Fruit fly (Drosophila melanogaster) whole organism, embryonic: ENCODE measurements around the gene CG43136.

Experiments
- Bgb ChIP-seq: fragments of 200-800 bp; sonication (Bioruptor generic); IDR thresholded peaks from 2 replicates; pipeline ENCODE4 v1.3.6; 2022; ENCODE audit warnings: missing biosample characterization, missing genetic modification characterization; ENCODE audit not compliant: partially characterized antibody
- Blimp-1 ChIP-seq: fragments of 200-800 bp; sonication (Bioruptor generic); optimal IDR thresholded peaks from 3 replicates; lab custom pipeline; 2018; ENCODE audit warnings: missing biosample characterization, missing genetic modification characterization, mild to moderate bottlenecking, moderate library complexity, missing genetic modification reagents
- CG11093 ChIP-seq: fragments of 200-800 bp; sonication (Bioruptor generic); IDR thresholded peaks from 3 replicates; pipeline ENCODE4 v1.3.6; 2022; ENCODE audit warnings: missing biosample characterization, missing genetic modification characterization
- CG15479 ChIP-seq: fragments of 200-800 bp; sonication (Bioruptor generic); optimal IDR thresholded peaks from 3 replicates; lab custom pipeline; 2019; ENCODE audit warnings: missing biosample characterization, mild to moderate bottlenecking, missing genetic modification characterization, moderate library complexity
- CG1603 ChIP-seq: fragments of 200-800 bp; sonication (Bioruptor generic); optimal IDR thresholded peaks from 2 replicates; lab custom pipeline; 2019; ENCODE audit warnings: missing biosample characterization, mild to moderate bottlenecking, missing genetic modification characterization, moderate library complexity
- CG1647 ChIP-seq: fragments of 200-800 bp; sonication (Bioruptor generic); optimal IDR thresholded peaks from 3 replicates; lab custom pipeline; 2016; ENCODE audit warnings: missing biosample characterization, missing genetic modification characterization
- CG17186 ChIP-seq: fragments of 200-800 bp; sonication (Bioruptor generic); optimal IDR thresholded peaks from 3 replicates; lab custom pipeline; 2017; ENCODE audit warnings: missing biosample characterization, missing genetic modification reagents, missing genetic modification characterization
- CG17612 ChIP-seq: fragments of 200-800 bp; sonication (Bioruptor generic); IDR thresholded peaks from 2 replicates; pipeline ENCODE4 v1.3.6; 2022; ENCODE audit warnings: missing biosample characterization, missing genetic modification characterization
- CG2712 ChIP-seq: fragments of 200-800 bp; optimal IDR thresholded peaks from 3 replicates; lab custom pipeline; 2019; ENCODE audit warnings: missing biosample characterization, mild to moderate bottlenecking, missing genetic modification characterization, moderate library complexity
- CG30020 ChIP-seq: fragments of 200-800 bp; optimal IDR thresholded peaks from 2 replicates; lab custom pipeline; 2019; ENCODE audit warnings: missing biosample characterization, mild to moderate bottlenecking, missing genetic modification characterization, moderate library complexity
- CG31224 ChIP-seq: fragments of 200-800 bp; sonication (Bioruptor generic); IDR thresholded peaks from 2 replicates; pipeline ENCODE4 v1.3.6; 2022; ENCODE audit warnings: missing biosample characterization, missing genetic modification characterization
- CG3838 ChIP-seq: fragments of 200-800 bp; sonication (Bioruptor generic); optimal IDR thresholded peaks from 3 replicates; lab custom pipeline; 2016; ENCODE audit warnings: missing biosample characterization, missing genetic modification characterization
- CG6683 ChIP-seq: fragments of 200-800 bp; sonication (Bioruptor generic); optimal IDR thresholded peaks from 2 replicates; lab custom pipeline; 2017; ENCODE audit warnings: missing biosample characterization, mild to moderate bottlenecking, missing genetic modification characterization, missing genetic modification reagents
- CG6854 ChIP-seq: fragments of 200-800 bp; sonication (Bioruptor generic); optimal IDR thresholded peaks from 3 replicates; lab custom pipeline; 2017; ENCODE audit warnings: missing biosample characterization, mild to moderate bottlenecking, missing genetic modification characterization
- CHES-1-like ChIP-seq: fragments of 200-800 bp; sonication (Bioruptor generic); optimal IDR thresholded peaks from 2 replicates; lab custom pipeline; 2016; ENCODE audit warnings: missing biosample characterization, missing genetic modification characterization
- D ChIP-seq, 2 experiments: fragments of 200-800 bp in 1 of 2; fragments of >200 bp in 1 of 2; sonication (Bioruptor generic) in 1 of 2; optimal IDR thresholded peaks; 2 replicates in 1 of 2; 3 replicates in 1 of 2; lab custom pipeline; 2017; ENCODE audit warnings: mild to moderate bottlenecking in 1 of 2, missing biosample characterization in 1 of 2, missing genetic modification characterization in 1 of 2, missing genetic modification reagents in 1 of 2
- Eip74EF ChIP-seq, 2 experiments: fragments of 200-800 bp in 1 of 2; fragments of >200 bp in 1 of 2; sonication (Bioruptor generic) in 1 of 2; optimal IDR thresholded peaks; 2 replicates each; lab custom pipeline; 2017 to 2019; ENCODE audit warnings: missing biosample characterization in 2 of 2, missing genetic modification characterization in 2 of 2, mild to moderate bottlenecking in 1 of 2, moderate library complexity in 1 of 2
- Ets65A ChIP-seq: fragments of 200-800 bp; sonication (Bioruptor generic); peaks from one replicate; lab custom pipeline; 2016; ENCODE audit warnings: missing biosample characterization, missing genetic modification characterization
- Fer2 ChIP-seq: fragments of 200-800 bp; sonication (Bioruptor generic); optimal IDR thresholded peaks from 2 replicates; lab custom pipeline; 2018; ENCODE audit warnings: missing biosample characterization, mild to moderate bottlenecking, missing genetic modification characterization, moderate library complexity
- Pdp1 ChIP-seq, 2 experiments: fragments of 200-800 bp; sonication (Bioruptor generic); optimal IDR thresholded peaks; 3 replicates each; lab custom pipeline; 2016; ENCODE audit warnings: missing biosample characterization in 2 of 2, missing genetic modification characterization in 2 of 2, mild to moderate bottlenecking in 1 of 2, moderate library complexity in 1 of 2
- Ptx1 ChIP-seq: fragments of 200-800 bp; sonication (Bioruptor generic); IDR thresholded peaks from 2 replicates; pipeline ENCODE4 v1.3.6; 2022; ENCODE audit warnings: missing biosample characterization, missing genetic modification characterization
- Rx ChIP-seq: fragments of 200-800 bp; sonication (Bioruptor generic); IDR thresholded peaks from 2 replicates; pipeline ENCODE4 v1.3.6; 2022; ENCODE audit warnings: missing biosample characterization, missing genetic modification characterization
- Six4 ChIP-seq: fragments of 200-800 bp; sonication (Bioruptor generic); optimal IDR thresholded peaks from 2 replicates; lab custom pipeline; 2016; ENCODE audit warnings: missing biosample characterization, missing genetic modification characterization
- Usf ChIP-seq: fragments of 200-800 bp; sonication (Bioruptor generic); optimal IDR thresholded peaks from 2 replicates; lab custom pipeline; 2017; ENCODE audit warnings: missing genotype, missing biosample characterization, missing genetic modification characterization
- ab ChIP-seq: fragments of 200-800 bp; sonication (Bioruptor generic); optimal IDR thresholded peaks from 2 replicates; lab custom pipeline; 2016; ENCODE audit warnings: missing biosample characterization, missing genetic modification characterization
- ato ChIP-seq: fragments of 200-800 bp; sonication (Bioruptor generic); IDR thresholded peaks from 2 replicates; pipeline ENCODE4 v1.3.6; 2022; ENCODE audit warnings: missing biosample characterization, missing genetic modification characterization; ENCODE audit not compliant: partially characterized antibody
- bbx ChIP-seq: fragments of 200-800 bp; sonication (Bioruptor generic); IDR thresholded peaks from 2 replicates; pipeline ENCODE4 v1.3.6; 2022; ENCODE audit warnings: missing biosample characterization, missing genetic modification characterization; ENCODE audit not compliant: partially characterized antibody
- bcd ChIP-seq: fragments of 200-800 bp; sonication (Bioruptor generic); optimal IDR thresholded peaks from 2 replicates; lab custom pipeline; 2017; ENCODE audit warnings: missing biosample characterization, mild to moderate bottlenecking, missing genetic modification characterization
- cg ChIP-seq: fragments of 200-800 bp; sonication (Bioruptor generic); optimal IDR thresholded peaks from 3 replicates; lab custom pipeline; 2019; ENCODE audit warnings: missing biosample characterization, mild to moderate bottlenecking, missing genetic modification characterization, moderate library complexity
- dimm ChIP-seq: fragments of 200-800 bp; sonication (Bioruptor generic); IDR thresholded peaks from 2 replicates; pipeline ENCODE4 v1.3.6; 2022; ENCODE audit warnings: missing biosample characterization, missing genetic modification characterization
- fru ChIP-seq: fragments of >200 bp; optimal IDR thresholded peaks from 2 replicates; lab custom pipeline; 2017
- gfzf ChIP-seq: fragments of 200-800 bp; sonication (Bioruptor generic); optimal IDR thresholded peaks from 2 replicates; lab custom pipeline; 2016; ENCODE audit warnings: missing biosample characterization, mild to moderate bottlenecking, missing genetic modification characterization, moderate library complexity
- gro ChIP-seq: fragments of 200-800 bp; sonication (Bioruptor generic); optimal IDR thresholded peaks from 2 replicates; lab custom pipeline; 2016; ENCODE audit warnings: missing biosample characterization, missing genetic modification characterization
- hbn ChIP-seq: fragments of 200-800 bp; sonication (Bioruptor generic); IDR thresholded peaks from 2 replicates; pipeline ENCODE4 v1.3.6; 2022; ENCODE audit warnings: missing biosample characterization, missing genetic modification characterization; ENCODE audit not compliant: partially characterized antibody
- hkb ChIP-seq, 2 experiments: fragments of 200-800 bp in 1 of 2; fragments of >200 bp in 1 of 2; sonication (Bioruptor generic) in 1 of 2; IDR thresholded peaks in 1 of 2; optimal IDR thresholded peaks in 1 of 2; 2 replicates each; pipeline versions ENCODE4 v1.3.6 to Lab custom; 2017 to 2022; ENCODE audit warnings: missing biosample characterization in 1 of 2, missing genetic modification characterization in 1 of 2
- mam ChIP-seq: fragments of 200-800 bp; sonication (Bioruptor generic); optimal IDR thresholded peaks from 3 replicates; lab custom pipeline; 2016; ENCODE audit warnings: missing biosample characterization, missing genetic modification characterization
- nom ChIP-seq: fragments of 200-800 bp; sonication (Bioruptor generic); optimal IDR thresholded peaks from 2 replicates; lab custom pipeline; 2017; ENCODE audit warnings: missing biosample characterization, missing genetic modification characterization, mild to moderate bottlenecking, moderate library complexity, missing genetic modification reagents
- sc ChIP-seq, 3 experiments: fragments of >200 bp in 2 of 3; fragments of 200-800 bp in 1 of 3; sonication (Bioruptor generic) in 1 of 3; optimal IDR thresholded peaks; 2 replicates in 2 of 3; 3 replicates in 1 of 3; lab custom pipeline; 2017; ENCODE audit warnings: mild to moderate bottlenecking in 1 of 3, missing biosample characterization in 1 of 3, missing genetic modification characterization in 1 of 3, missing genetic modification reagents in 1 of 3
- sens-2 ChIP-seq: fragments of 200-800 bp; sonication (Bioruptor generic); IDR thresholded peaks from 2 replicates; pipeline ENCODE4 v1.3.6; 2022; ENCODE audit warnings: missing biosample characterization, missing genetic modification characterization
- shn ChIP-seq: fragments of 200-800 bp; sonication (Bioruptor generic); optimal IDR thresholded peaks from 3 replicates; lab custom pipeline; 2016; ENCODE audit warnings: missing biosample characterization, missing genetic modification characterization
- sqz ChIP-seq: fragments of 200-800 bp; sonication (Bioruptor generic); optimal IDR thresholded peaks from 3 replicates; lab custom pipeline; 2018; ENCODE audit warnings: missing biosample characterization, mild to moderate bottlenecking, missing genetic modification characterization
- trem ChIP-seq: fragments of 200-800 bp; optimal IDR thresholded peaks from 3 replicates; lab custom pipeline; 2019; ENCODE audit warnings: missing biosample characterization, mild to moderate bottlenecking, missing genetic modification characterization, moderate library complexity
- tx ChIP-seq: fragments of 200-800 bp; sonication (Bioruptor generic); optimal IDR thresholded peaks from 2 replicates; lab custom pipeline; 2016; ENCODE audit warnings: missing biosample characterization, missing genetic modification characterization
- unc-4 ChIP-seq: fragments of 200-800 bp; sonication (Bioruptor generic); IDR thresholded peaks from 2 replicates; pipeline ENCODE4 v1.3.6; 2022; ENCODE audit warnings: missing biosample characterization, missing genetic modification characterization; ENCODE audit not compliant: partially characterized antibody
- usp ChIP-seq: fragments of >200 bp; optimal IDR thresholded peaks from 2 replicates; lab custom pipeline; 2017; ENCODE audit warnings: missing biosample characterization, missing genetic modification characterization
- vnd ChIP-seq: fragments of 200-800 bp; sonication (Bioruptor generic); IDR thresholded peaks from 3 replicates; pipeline ENCODE4 v1.3.6; 2022; ENCODE audit warnings: missing biosample characterization, missing genetic modification characterization; ENCODE audit not compliant: partially characterized antibody
- wor ChIP-seq: fragments of 200-800 bp; sonication (Bioruptor generic); IDR thresholded peaks from 2 replicates; pipeline ENCODE4 v1.3.6; 2022; ENCODE audit warnings: missing biosample characterization, missing genetic modification characterization
- zen ChIP-seq: fragments of 200-800 bp; sonication (Bioruptor generic); optimal IDR thresholded peaks from 3 replicates; lab custom pipeline; 2018; ENCODE audit warnings: missing biosample characterization, mild to moderate bottlenecking, missing genetic modification characterization, moderate library complexity
- zf30C ChIP-seq: fragments of 200-800 bp; sonication (Bioruptor generic); optimal IDR thresholded peaks from 3 replicates; lab custom pipeline; 2018; ENCODE audit warnings: missing biosample characterization, mild to moderate bottlenecking, missing genetic modification characterization
- zfh1 ChIP-seq: fragments of 200-800 bp; sonication (Bioruptor generic); IDR thresholded peaks from 3 replicates; pipeline ENCODE4 v1.3.6; 2022; ENCODE audit warnings: missing biosample characterization, missing genetic modification characterization

CG43136 gene

DNA sequence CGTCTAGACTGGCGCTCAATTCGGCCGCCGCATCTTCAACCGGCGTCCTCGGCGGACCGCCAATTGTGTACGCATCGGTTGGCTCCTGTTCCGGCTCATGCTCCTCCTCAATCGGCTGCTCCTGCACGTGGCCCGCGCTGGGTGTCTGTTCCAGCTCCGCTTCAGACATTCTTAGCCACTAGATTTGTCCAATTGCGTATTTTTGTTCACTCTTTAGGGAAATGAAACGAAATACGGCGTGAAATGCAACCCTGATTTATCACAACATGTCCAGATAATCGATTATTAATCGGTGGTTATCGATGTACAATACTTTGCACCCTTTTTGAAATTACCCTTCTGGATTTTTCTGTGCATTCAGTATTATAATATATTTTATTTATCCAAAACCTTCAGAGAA is 23.0 kb downstream of the CG43136 start, which contains the start of gene mof (continued):
- TF ChIP-seq CG3838 (GFP tag; lab: Kevin White, UChicago) (no peak), gro (GFP tag; lab: Kevin White, UChicago) (no peak), sqz (GFP tag; lab: Kevin White, UChicago) (no peak), ab (GFP tag; lab: Kevin White, UChicago) (no peak), ato (GFP tag; lab: Robert Waterston, UW) (peak; percentile 71), CG17612 (GFP tag; lab: Robert Waterston, UW) (no peak), Rx (GFP tag; lab: Robert Waterston, UW) (no peak), CHES-1-like (no peak), CG1603 (tag; lab: Kevin White, UChicago) (no peak), Pdp1 (GFP tag; optimal IDR thresholded peaks at IDR 0.05; lab: Kevin White, UChicago) (no peak), CG6854 (GFP tag; lab: Kevin White, UChicago) (no peak), CG1647 (GFP tag; lab: Kevin White, UChicago) (no peak), wor (no peak), zf30C (GFP tag; lab: Kevin White, UChicago) (no peak), sens-2 (GFP tag; lab: Robert Waterston, UW) (no peak), zen (no peak), Eip74EF (GFP tag; optimal IDR thresholded peaks at IDR 0.05; lab: Kevin White, UChicago) (no peak), vnd (peak; percentile 76), trem (tag; lab: Kevin White, UChicago) (peak; percentile 18), Ets65A (GFP tag; lab: Kevin White, UChicago) (peak; percentile 27), hbn (peak; percentile 64), CG15479 (GFP tag; lab: Kevin White, UChicago) (no peak), D (optimal IDR thresholded peaks at IDR 0.05; lab: Kevin White, UChicago) (no peak), D (GFP tag; optimal IDR thresholded peaks at IDR 0.05; lab: Kevin White, UChicago) (no peak), Six4 (GFP tag; lab: Kevin White, UChicago) (no peak), mam (GFP tag; lab: Kevin White, UChicago) (no peak), usp (GFP tag; lab: Kevin White, UChicago) (no peak), shn (GFP tag; lab: Kevin White, UChicago) (no peak), CG17186 (GFP tag; lab: Kevin White, UChicago) (no peak), unc-4 (peak; percentile 76), hkb (optimal IDR thresholded peaks at IDR 0.05; lab: Kevin White, UChicago) (no peak), hkb (GFP tag; IDR thresholded peaks at IDR 0.05; lab: Robert Waterston, UW) (no peak), Ptx1 (GFP tag; lab: Robert Waterston, UW) (no peak), fru (lab: Kevin White, UChicago) (no peak), Usf (no peak), CG2712 (peak; percentile 27), cg (GFP tag; lab: Kevin White, UChicago) (no peak), Blimp-1 (GFP tag; lab: Kevin White, UChicago) (no peak), Fer2 (tag; lab: Kevin White, UChicago) (no peak), gfzf (GFP tag; lab: Kevin White, UChicago) (no peak), tx (GFP tag; lab: Kevin White, UChicago) (no peak), zfh1 (GFP tag; lab: Robert Waterston, UW) (no peak), Bgb (GFP tag; lab: Robert Waterston, UW) (peak; percentile 72), bbx (GFP tag; lab: Robert Waterston, UW) (peak; percentile 85), sc (optimal IDR thresholded peaks at IDR 0.05; lab: Kevin White, UChicago) (no peak), sc (GFP tag; optimal IDR thresholded peaks at IDR 0.05; lab: Kevin White, UChicago) (no peak), dimm (no peak), CG11093 (GFP tag; lab: Robert Waterston, UW) (no peak), CG30020 (no peak), nom (GFP tag; lab: Kevin White, UChicago) (peak; percentile 18), CG6683 (GFP tag; lab: Kevin White, UChicago) (no peak), CG31224 (GFP tag; lab: Robert Waterston, UW) (no peak), bcd (no peak)
